Worm (Caenorhabditis elegans): ENCODE results near the gene acox-1.6.

DNA sequence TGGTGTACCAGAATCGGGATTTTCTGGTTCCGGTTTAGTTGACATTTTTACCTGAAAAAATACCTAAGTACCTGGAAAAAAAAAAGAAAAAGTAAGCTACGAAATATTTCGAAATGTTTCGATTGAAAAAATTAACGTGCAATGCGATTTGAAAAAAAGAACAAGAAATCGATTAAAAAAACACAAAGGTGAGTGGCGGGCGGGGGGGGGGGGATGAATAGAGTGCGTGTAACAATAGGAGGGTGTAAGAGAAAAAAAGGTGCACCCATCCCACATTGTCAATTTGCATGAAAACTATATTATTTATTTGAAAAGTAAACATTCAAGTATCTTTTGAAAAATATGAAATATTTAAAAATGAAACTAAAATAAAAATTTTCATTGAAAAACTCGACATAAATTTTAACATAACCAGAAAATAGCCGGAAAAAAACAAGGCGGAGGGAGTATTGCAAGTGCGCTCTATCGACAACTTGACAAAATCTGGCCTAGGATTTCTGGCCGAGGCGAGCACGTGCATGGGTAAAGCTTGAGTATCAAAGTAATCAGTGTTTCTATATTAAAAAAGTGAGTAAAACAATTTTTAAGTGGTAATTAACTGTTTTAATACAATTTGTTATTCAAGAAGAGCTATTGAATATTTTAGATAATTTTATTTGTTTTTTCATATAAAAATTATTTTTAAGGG is 27.7 kb upstream of the acox-1.6 start, which contains the start of the genes csb-1 and F53H4.4:
- peak; percentile 13 for TF ChIP-seq pqm-1 (tag; optimal IDR thresholded peaks at IDR 0.05)
- no peak for TF ChIP-seq unc-39 (tag; optimal IDR thresholded peaks at IDR 0.05)
- peak; percentile 59 for TF ChIP-seq nfya-1 (tag; optimal IDR thresholded peaks at IDR 0.05; ENCODE audit: insufficient read depth)
- TF ChIP-seq jun-1 (tag; optimal IDR thresholded peaks at IDR 0.05): peak; percentile 49
- peak; percentile 68 for TF ChIP-seq skn-1 (tag; optimal IDR thresholded peaks at IDR 0.05)
- peak; percentile 51 for TF ChIP-seq lin-39 (tag; optimal IDR thresholded peaks at IDR 0.05)

Measured in whole organism, L3 larva.